Worm (Caenorhabditis elegans) whole organism, young adult: ENCODE measurements around the gene T23B7.2.

Source experiments
- C17E4.6 ChIP-seq: fragments of 200-800 bp; sonication (Bioruptor generic); IDR thresholded peaks from 2 replicates; pipeline ENCODE4 v1.3.6; 2022; ENCODE audit warnings: missing genetic modification reagents, missing genetic modification characterization, missing compliant biosample characterization
- F37B4.10 ChIP-seq: fragments of 200-800 bp; sonication (Bioruptor generic); IDR thresholded peaks from 2 replicates; pipeline ENCODE4 v1.3.6; 2022; ENCODE audit warnings: missing genetic modification characterization, missing compliant biosample characterization
- attf-6 ChIP-seq: fragments of 200-800 bp; sonication (Bioruptor generic); IDR thresholded peaks from 2 replicates; pipeline ENCODE4 v1.3.6; 2022; ENCODE audit warnings: missing genetic modification reagents, missing genetic modification characterization, missing compliant biosample characterization
- ceh-27 ChIP-seq: fragments of 200-800 bp; sonication (Bioruptor generic); optimal IDR thresholded peaks from 2 replicates; lab custom pipeline; 2018; ENCODE audit warnings: mild to moderate bottlenecking, missing genetic modification characterization, moderate library complexity, missing compliant biosample characterization
- egl-18 ChIP-seq: fragments of 200-800 bp; sonication (Bioruptor generic); IDR thresholded peaks from 2 replicates; pipeline ENCODE4 v1.3.6; 2022; ENCODE audit warnings: missing genetic modification reagents, missing genetic modification characterization, missing compliant biosample characterization
- ekl-4 ChIP-seq: fragments of 200-800 bp; sonication (Bioruptor generic); IDR thresholded peaks from 2 replicates; pipeline ENCODE4 v1.3.6; 2022; ENCODE audit warnings: missing genetic modification reagents, missing genetic modification characterization, missing compliant biosample characterization
- let-526 ChIP-seq: fragments of 200-800 bp; sonication (Bioruptor generic); IDR thresholded peaks from 2 replicates; pipeline ENCODE4 v1.3.6; 2022; ENCODE audit warnings: missing genetic modification reagents, missing genetic modification characterization, missing compliant biosample characterization
- lir-1 ChIP-seq: fragments of 200-800 bp; sonication (Bioruptor generic); conservative IDR thresholded peaks from 2 replicates; pipeline ENCODE4 v1.3.6; 2022; ENCODE audit warnings: missing genetic modification reagents, missing genetic modification characterization, missing compliant biosample characterization
- rcor-1 ChIP-seq: fragments of 200-800 bp; sonication (Bioruptor generic); IDR thresholded peaks from 2 replicates; pipeline ENCODE4 v1.3.6; 2022; ENCODE audit warnings: missing genetic modification reagents, missing genetic modification characterization, missing compliant biosample characterization
- snpc-4 ChIP-seq, 5 experiments: fragments of 150-350 bp in 1 of 5; sonication (generic microtip) in 4 of 5; optimal IDR thresholded peaks; 2 replicates each; lab custom pipeline; 2014 to 2018; ENCODE audit warnings: missing genetic modification characterization in 5 of 5, missing biosample characterization in 3 of 5, antibody characterized with exemption in 2 of 5, mild to moderate bottlenecking in 2 of 5, missing compliant biosample characterization in 2 of 5, missing genotype in 2 of 5, moderate library complexity in 2 of 5, missing genetic modification reagents in 1 of 5
- tlf-1 ChIP-seq: fragments of 200-800 bp; sonication (Bioruptor generic); optimal IDR thresholded peaks from 2 replicates; lab custom pipeline; 2018; ENCODE audit warnings: mild to moderate bottlenecking, missing genetic modification characterization, missing compliant biosample characterization
- unc-62 ChIP-seq: fragments of 150-350 bp; optimal IDR thresholded peaks from 2 replicates; lab custom pipeline; 2014; ENCODE audit warnings: missing biosample characterization, missing genetic modification reagents, missing genetic modification characterization

- TF ChIP-seq tlf-1 (GFP tag; lab: Kevin White, UChicago) (no peak), C17E4.6 (GFP tag; lab: Robert Waterston, UW) (no peak), unc-62 (no peak), egl-18 (GFP tag; lab: Robert Waterston, UW) (no peak), lir-1 (GFP tag; lab: Robert Waterston, UW) (no peak), snpc-4 (GFP tag; optimal IDR thresholded peaks at IDR 0.05; lab: Kevin White, UChicago) (no peak), snpc-4 (tag; optimal IDR thresholded peaks at IDR 0.05; lab: Kevin White, UChicago) (no peak), ceh-27 (GFP tag; lab: Kevin White, UChicago) (no peak), F37B4.10 (GFP tag; lab: Robert Waterston, UW) (no peak), let-526 (no peak), attf-6 (GFP tag; lab: Robert Waterston, UW) (no peak), ekl-4 (no peak), rcor-1 (GFP tag; lab: Robert Waterston, UW) (no peak)
Observed at ce11 chrII:4855489-4855888, 13.4 kb upstream of the T23B7.2 start.
